Worm (Caenorhabditis elegans) whole organism, L4 larva: ENCODE data around the gene Y54F10AR.2.

Experiments used
- R02D3.7 ChIP-seq: fragments of 150-350 bp; sonication (generic microtip); optimal IDR thresholded peaks from 3 replicates; lab custom pipeline; 2014; ENCODE audit warnings: missing biosample characterization, missing genetic modification characterization
- aly-2 ChIP-seq: sonication (generic microtip); optimal IDR thresholded peaks from 2 replicates; lab custom pipeline; 2018; ENCODE audit warnings: missing biosample characterization, missing genetic modification characterization
- ama-1 ChIP-seq: fragments of 150-350 bp; optimal IDR thresholded peaks from 2 replicates; lab custom pipeline; 2014; ENCODE audit warnings: inconsistent platforms, mixed read lengths
- nhr-28 ChIP-seq: fragments of 150-350 bp; optimal IDR thresholded peaks from 2 replicates; lab custom pipeline; 2014; ENCODE audit warnings: missing biosample characterization, missing genetic modification characterization
- nhr-41 ChIP-seq: fragments of 200-800 bp; sonication (Bioruptor generic); IDR thresholded peaks from 2 replicates; pipeline ENCODE4 v1.3.6; 2022; ENCODE audit warnings: missing genetic modification reagents, missing genetic modification characterization, missing compliant biosample characterization

ce11 chrIII:2597753-2598152 is 26.4 kb upstream of the Y54F10AR.2 start, which contains the start of gene mdt-19:
- TF ChIP-seq aly-2 (tag; lab: Kevin White, UChicago) (no peak), nhr-41 (GFP tag; lab: Robert Waterston, UW) (no peak), R02D3.7 (no peak), ama-1 (lab: Kevin White, UChicago) (no peak), nhr-28 (no peak)
